Worm (Caenorhabditis elegans) whole organism, mixed stage, embryonic: ENCODE measurements around the gene rfs-1.

Experiments
- M03D4.4 ChIP-seq: sonication (generic microtip); optimal IDR thresholded peaks from 2 replicates; lab custom pipeline; 2017; ENCODE audit warnings: mild to moderate bottlenecking, missing genetic modification characterization, missing compliant biosample characterization
- bed-3 ChIP-seq: fragments of 200-800 bp; sonication (Bioruptor generic); optimal IDR thresholded peaks from 3 replicates; lab custom pipeline; 2018; ENCODE audit warnings: mild to moderate bottlenecking, missing genetic modification characterization, moderate library complexity, missing compliant biosample characterization
- blmp-1 ChIP-seq: fragments of 150-350 bp; optimal IDR thresholded peaks from 2 replicates; lab custom pipeline; 2014; ENCODE audit warnings: missing biosample characterization, missing genetic modification characterization
- ceh-83 ChIP-seq: fragments of 200-800 bp; sonication (Bioruptor generic); optimal IDR thresholded peaks from 2 replicates; lab custom pipeline; 2018; ENCODE audit warnings: mild to moderate bottlenecking, missing genetic modification characterization, missing compliant biosample characterization
- ces-1 ChIP-seq: fragments of 150-350 bp; optimal IDR thresholded peaks from 2 replicates; lab custom pipeline; 2014; ENCODE audit warnings: missing biosample characterization, missing genetic modification reagents, missing genetic modification characterization
- cnd-1 ChIP-seq: fragments of 200-800 bp; sonication (Bioruptor generic); optimal IDR thresholded peaks from 2 replicates; lab custom pipeline; 2018; ENCODE audit warnings: mild to moderate bottlenecking, missing genetic modification characterization, missing compliant biosample characterization
- drap-1 ChIP-seq: fragments of 200-800 bp; sonication (Bioruptor generic); optimal IDR thresholded peaks from 3 replicates; lab custom pipeline; 2018; ENCODE audit warnings: mild to moderate bottlenecking, missing genetic modification characterization, missing compliant biosample characterization
- elt-1 ChIP-seq: sonication (generic microtip); optimal IDR thresholded peaks from 2 replicates; lab custom pipeline; 2017; ENCODE audit warnings: missing genetic modification characterization, mild to moderate bottlenecking, missing compliant biosample characterization, antibody characterized with exemption, moderate library complexity, borderline replicate concordance; ENCODE audit not compliant: insufficient read depth
- elt-3 ChIP-seq: fragments of 150-350 bp; optimal IDR thresholded peaks from 2 replicates; lab custom pipeline; 2014; ENCODE audit warnings: missing biosample characterization, missing genetic modification characterization
- ham-2 ChIP-seq: fragments of 200-800 bp; sonication (Bioruptor generic); optimal IDR thresholded peaks from 2 replicates; lab custom pipeline; 2018; ENCODE audit warnings: mild to moderate bottlenecking, missing genetic modification characterization, missing compliant biosample characterization
- hlh-1 ChIP-seq: fragments of 150-350 bp; optimal IDR thresholded peaks from 2 replicates; lab custom pipeline; 2014; ENCODE audit warnings: missing biosample characterization, missing genetic modification reagents, missing genetic modification characterization
- lin-13 ChIP-seq: fragments of 150-350 bp; optimal IDR thresholded peaks from 2 replicates; lab custom pipeline; 2014; ENCODE audit warnings: missing biosample characterization, missing genetic modification characterization
- lsy-2 ChIP-seq: fragments of 150-350 bp; optimal IDR thresholded peaks from 2 replicates; lab custom pipeline; 2014; ENCODE audit warnings: missing biosample characterization, missing genetic modification characterization
- mab-5 ChIP-seq: fragments of 150-350 bp; optimal IDR thresholded peaks from 2 replicates; lab custom pipeline; 2014; ENCODE audit warnings: missing biosample characterization, missing genetic modification characterization
- mep-1 ChIP-seq: fragments of 150-350 bp; optimal IDR thresholded peaks from 2 replicates; lab custom pipeline; 2017; ENCODE audit warnings: missing biosample characterization, missing genetic modification reagents, missing genetic modification characterization, inconsistent platforms
- mls-2 ChIP-seq: sonication (generic microtip); optimal IDR thresholded peaks from 2 replicates; lab custom pipeline; 2016; ENCODE audit warnings: mild to moderate bottlenecking, missing genetic modification characterization, moderate library complexity, missing compliant biosample characterization
- nhr-12 ChIP-seq: fragments of 150-350 bp; optimal IDR thresholded peaks from 2 replicates; lab custom pipeline; 2014; ENCODE audit warnings: missing biosample characterization, missing genetic modification characterization
- nhr-2 ChIP-seq: fragments of 150-350 bp; optimal IDR thresholded peaks from 2 replicates; lab custom pipeline; 2014; ENCODE audit warnings: missing biosample characterization, missing genetic modification characterization
- nhr-237 ChIP-seq: fragments of 150-350 bp; optimal IDR thresholded peaks from 2 replicates; lab custom pipeline; 2014; ENCODE audit warnings: missing biosample characterization, missing genetic modification characterization
- nhr-28 ChIP-seq: fragments of 150-350 bp; optimal IDR thresholded peaks from 2 replicates; lab custom pipeline; 2014; ENCODE audit warnings: missing biosample characterization, missing genetic modification characterization
- nhr-76 ChIP-seq: sonication (generic microtip); optimal IDR thresholded peaks from 2 replicates; lab custom pipeline; 2017; ENCODE audit warnings: missing biosample characterization, missing genetic modification characterization
- pha-4 ChIP-seq: fragments of 150-350 bp; optimal IDR thresholded peaks from 2 replicates; lab custom pipeline; 2018; ENCODE audit warnings: missing biosample characterization, missing genetic modification reagents, missing genetic modification characterization
- sem-2 ChIP-seq: fragments of 200-800 bp; sonication (Bioruptor generic); optimal IDR thresholded peaks from 2 replicates; lab custom pipeline; 2018; ENCODE audit warnings: mild to moderate bottlenecking, missing genetic modification characterization, missing compliant biosample characterization
- unc-39 ChIP-seq: fragments of 150-350 bp; optimal IDR thresholded peaks from 2 replicates; lab custom pipeline; 2014; ENCODE audit warnings: missing biosample characterization, missing genetic modification characterization
- unc-62 ChIP-seq: fragments of 150-350 bp; optimal IDR thresholded peaks from 2 replicates; lab custom pipeline; 2014; ENCODE audit warnings: missing biosample characterization, missing genetic modification reagents, missing genetic modification characterization
- zip-8 ChIP-seq: fragments of 150-350 bp; optimal IDR thresholded peaks from 2 replicates; lab custom pipeline; 2014; ENCODE audit warnings: missing biosample characterization, missing genetic modification characterization

Gene rfs-1

DNA sequence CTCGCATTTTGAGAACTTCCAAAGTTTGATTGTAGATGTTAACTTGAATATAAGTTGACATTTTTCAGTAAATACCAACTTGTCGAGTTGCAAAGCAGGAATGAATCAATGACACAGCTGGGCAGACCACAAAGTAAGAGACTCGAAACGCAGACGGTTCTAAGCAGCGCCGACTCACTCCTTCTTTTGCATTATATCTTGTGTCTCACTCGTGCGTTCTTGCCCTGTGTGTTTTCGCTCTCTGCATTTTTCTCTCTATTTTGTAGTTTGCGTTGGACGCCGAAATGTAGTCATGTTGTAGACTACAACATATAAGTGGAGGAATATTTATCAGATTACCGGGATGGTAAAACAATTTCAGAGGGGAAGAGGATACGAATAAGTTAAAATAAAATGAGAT is 16.5 kb downstream of the rfs-1 start, which contains the start of gene C02F5.12:
Gene C02F5.12, minus strand, starts transcription at position 221 of the 400 bp plus-strand sequence.
- TF ChIP-seq nhr-28 (tag; lab: Kevin White, UChicago) (peak; percentile 19), unc-62 (no peak), elt-3 (no peak), mep-1 (tag; lab: Kevin White, UChicago) (peak; percentile 6), nhr-12 (tag; lab: Kevin White, UChicago) (peak; percentile 95), lsy-2 (tag; lab: Kevin White, UChicago) (peak; percentile 3)
- TF ChIP-seq, all 35 proteins: peak for 4

DNA sequence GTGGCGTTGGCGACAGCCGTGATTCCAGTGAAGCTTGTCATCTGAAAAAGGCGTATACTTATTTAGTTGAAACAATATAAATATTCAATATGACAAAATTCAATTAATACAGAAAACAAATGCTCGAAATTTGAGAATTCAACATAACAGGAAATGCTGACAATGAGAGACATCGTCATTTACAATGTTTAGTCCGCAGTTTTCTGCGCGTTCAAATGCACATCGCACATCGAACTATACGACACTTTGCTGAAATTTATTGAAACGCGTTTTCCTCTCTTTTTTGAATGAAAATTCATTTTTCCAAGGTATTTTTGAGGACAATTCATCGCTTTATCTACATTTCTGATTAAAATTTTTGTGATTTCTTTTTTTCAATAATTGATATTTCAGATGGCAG is 17.8 kb downstream of the rfs-1 start, which contains the start of the genes pbs-6 and cids-1:
Gene pbs-6, minus strand, starts transcription at position 41 of the 400 bp plus-strand sequence.
Gene cids-1, plus strand, starts transcription at position 394 of the 400 bp plus-strand sequence.
- TF ChIP-seq lsy-2 (tag; lab: Kevin White, UChicago) (peak; percentile 6), mls-2 (tag; lab: Kevin White, UChicago) (no peak), nhr-2 (tag; lab: Kevin White, UChicago) (no peak), hlh-1 (tag; lab: Kevin White, UChicago) (peak; percentile 6), nhr-28 (tag; lab: Kevin White, UChicago) (no peak)

DNA sequence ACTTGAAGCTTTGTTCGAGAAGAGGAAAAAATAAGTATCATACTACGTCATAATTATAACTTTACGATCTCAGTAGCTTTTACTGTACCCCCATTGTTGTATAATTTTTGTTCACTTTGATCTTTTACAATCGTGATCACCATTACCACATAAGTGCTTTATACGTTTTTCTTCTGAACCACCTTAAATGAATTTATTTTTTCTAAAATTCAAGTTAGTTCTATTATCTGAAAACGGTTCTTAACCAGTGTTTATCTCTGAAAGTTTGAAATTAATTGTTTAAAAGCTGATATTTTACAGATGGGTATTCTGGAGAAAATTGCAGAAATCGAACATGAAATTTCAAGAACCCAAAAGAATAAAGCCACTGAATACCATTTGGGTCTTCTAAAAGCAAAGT is 19.3 kb downstream of the rfs-1 start, which contains the start of gene C02F5.3:
Gene C02F5.3, plus strand, starts transcription at position 301 of the 400 bp plus-strand sequence.
- TF ChIP-seq mab-5 (tag; lab: Kevin White, UChicago): no peak
- no peak for TF ChIP-seq ceh-83
- no peak for TF ChIP-seq lsy-2 (tag; lab: Kevin White, UChicago)

DNA sequence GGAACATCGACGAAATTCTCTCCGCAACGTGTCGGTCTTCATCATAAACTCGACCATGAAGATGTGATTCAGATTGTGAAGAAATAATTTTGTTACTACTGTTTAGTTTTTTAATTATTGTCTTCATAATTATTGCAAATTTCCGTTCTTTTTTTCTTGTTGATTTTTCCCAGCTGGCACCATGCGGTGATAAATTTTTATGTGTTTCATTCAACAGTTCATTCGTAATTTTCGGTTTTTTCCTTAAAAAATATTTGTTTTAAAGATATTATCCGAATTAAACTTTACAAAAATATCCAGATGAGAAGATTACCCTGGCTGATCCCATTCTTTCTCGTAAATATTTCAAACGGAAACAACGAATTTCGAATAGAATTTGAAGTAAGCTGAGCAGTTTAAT is 20.8 kb downstream of the rfs-1 start, which contains the start of gene C02F5.13:
Gene C02F5.13, plus strand, starts transcription at position 301 of the 400 bp plus-strand sequence.
- no peak for TF ChIP-seq nhr-28 (tag; lab: Kevin White, UChicago)
- TF ChIP-seq, all 35 proteins: peak for 0

DNA sequence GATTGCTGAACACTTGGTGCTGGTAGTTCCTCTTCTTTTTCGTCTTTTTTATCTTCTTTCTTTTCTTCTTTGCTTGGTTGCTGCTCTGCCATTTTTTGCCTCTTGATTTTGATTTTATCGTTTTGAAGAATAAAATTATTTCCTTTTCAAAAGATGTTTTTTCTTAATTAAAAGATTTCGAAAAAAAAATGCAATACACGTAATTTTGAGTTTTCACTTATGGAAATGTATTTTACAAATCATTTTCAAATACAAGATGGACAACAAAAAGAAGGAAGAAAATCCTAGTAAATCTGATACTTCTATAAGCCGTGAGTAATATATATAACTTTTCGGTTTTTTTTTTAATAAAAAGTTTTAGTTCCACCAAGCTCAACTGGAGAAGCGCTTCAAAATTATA is 23.1 kb downstream of the rfs-1 start, which contains the start of the genes C02F5.10 and C02F5.2:
Gene C02F5.10, minus strand, starts transcription at position 101 of the 400 bp plus-strand sequence.
Gene C02F5.2, plus strand, starts transcription at position 239 of the 400 bp plus-strand sequence.
- no peak for TF ChIP-seq ceh-83
- no peak for TF ChIP-seq elt-1 (tag; lab: Kevin White, UChicago)
- TF ChIP-seq mep-1 (tag; lab: Kevin White, UChicago): no peak
- TF ChIP-seq ham-2 (GFP tag; lab: Kevin White, UChicago): no peak
- no peak for TF ChIP-seq ces-1 (GFP tag; lab: Kevin White, UChicago)
- no peak for TF ChIP-seq bed-3 (GFP tag; lab: Kevin White, UChicago)
- TF ChIP-seq, all 35 proteins: peak for 0

DNA sequence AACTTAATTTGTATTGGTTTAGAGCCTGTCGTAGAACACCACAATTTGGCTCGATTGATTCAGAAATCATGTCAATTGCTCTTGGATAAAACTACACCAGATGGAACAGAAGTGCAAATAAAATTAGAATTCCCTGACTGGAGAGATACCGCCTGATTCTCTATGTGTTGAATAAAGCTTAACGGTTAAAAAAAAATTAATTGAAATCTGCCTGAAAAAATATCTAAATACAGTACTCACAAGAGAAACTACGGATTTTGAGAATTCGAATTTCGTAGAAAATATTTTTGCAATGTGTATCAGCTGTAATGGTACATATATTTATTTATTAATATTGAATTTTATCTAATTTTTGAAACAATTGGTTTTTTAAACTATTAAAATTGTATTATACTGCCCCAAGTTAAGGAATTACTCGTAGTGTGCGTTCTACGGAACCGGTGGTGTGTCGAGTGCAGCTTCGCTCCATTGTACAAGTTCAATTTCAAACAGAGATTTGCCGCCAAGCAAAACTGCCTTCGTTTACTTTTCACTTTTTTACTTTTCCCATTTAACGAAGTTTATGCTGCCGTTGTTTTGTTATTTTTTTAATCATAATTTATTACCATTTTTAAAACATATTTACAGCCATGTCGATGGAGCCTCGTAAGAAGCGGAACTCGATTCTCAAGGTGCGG is 23.9 kb downstream of the rfs-1 start, which contains the start of gene knl-1:
Gene knl-1, plus strand, starts transcription at position 626 of the 677 bp plus-strand sequence.
- no peak for TF ChIP-seq zip-8 (tag; lab: Kevin White, UChicago)
- peak; percentile 83 for TF ChIP-seq lin-13 (tag; lab: Kevin White, UChicago)
- no peak for TF ChIP-seq unc-39 (tag; lab: Kevin White, UChicago)
- peak; percentile 19 for TF ChIP-seq bed-3 (GFP tag; lab: Kevin White, UChicago)
- TF ChIP-seq cnd-1 (tag; lab: Kevin White, UChicago): peak; percentile 59
- TF ChIP-seq mep-1 (tag; lab: Kevin White, UChicago): peak; percentile 68
- TF ChIP-seq M03D4.4 (tag; lab: Kevin White, UChicago): no peak
- peak; percentile 30 for TF ChIP-seq drap-1
- TF ChIP-seq ces-1 (GFP tag; lab: Kevin White, UChicago): peak; percentile 42
- TF ChIP-seq pha-4: peak; percentile 32
- TF ChIP-seq lsy-2 (tag; lab: Kevin White, UChicago): peak; percentile 80
- peak; percentile 18 for TF ChIP-seq sem-2 (GFP tag; lab: Kevin White, UChicago)
- peak; percentile 58 for TF ChIP-seq nhr-237
- TF ChIP-seq hlh-1 (tag; lab: Kevin White, UChicago): peak; percentile 12
- TF ChIP-seq blmp-1: no peak

DNA sequence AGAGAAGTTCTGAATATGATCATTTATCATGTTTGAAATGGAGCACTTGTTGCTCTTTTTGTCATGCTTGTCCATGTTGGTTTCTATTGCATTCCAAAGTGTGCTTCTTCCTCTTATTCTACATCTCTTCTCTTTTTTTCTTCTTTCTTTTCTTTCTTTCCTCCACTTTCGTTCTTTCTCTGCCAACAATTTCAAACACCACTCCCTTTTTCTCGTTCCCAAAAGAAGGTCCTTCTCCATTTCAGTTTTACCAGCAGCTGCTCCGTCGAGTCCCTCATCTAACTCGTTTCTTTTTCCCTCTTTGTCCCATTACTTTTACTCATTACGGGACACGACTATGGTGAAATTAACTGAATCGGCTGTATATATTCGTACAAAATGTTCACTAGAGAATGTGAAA is 28.7 kb downstream of the rfs-1 start, which contains the start of gene F09G8.5:
Gene F09G8.5, plus strand, starts transcription at position 38 of the 400 bp plus-strand sequence.
- TF ChIP-seq nhr-76 (no peak), mep-1 (tag; lab: Kevin White, UChicago) (no peak), nhr-12 (tag; lab: Kevin White, UChicago) (no peak)
- TF ChIP-seq, all 35 proteins: peak for 0
